Worm (Caenorhabditis elegans) whole organism, L3 larva: ENCODE data around the gene B0432.11.
A peak's percentile ranks its signal among the peaks of the same experiment; 100 is the strongest.

Experiments used
- ama-1 ChIP-seq: fragments of 150-350 bp; optimal IDR thresholded peaks from 2 replicates; lab custom pipeline; 2018
- ceh-16 ChIP-seq: sonication (generic microtip); optimal IDR thresholded peaks from 2 replicates; lab custom pipeline; 2017; ENCODE audit warnings: missing biosample characterization, missing genetic modification characterization
- egl-27 ChIP-seq: sonication (generic microtip); optimal IDR thresholded peaks from 4 replicates; lab custom pipeline; 2017; ENCODE audit warnings: missing biosample characterization, missing genetic modification reagents, missing genetic modification characterization
- elt-2 ChIP-seq: sonication (generic microtip); optimal IDR thresholded peaks from 2 replicates; lab custom pipeline; 2016; ENCODE audit warnings: missing genetic modification reagents, mild to moderate bottlenecking, missing genetic modification characterization, missing compliant biosample characterization
- elt-3 ChIP-seq, 3 experiments: fragments of 150-350 bp in 1 of 3; sonication (generic microtip) in 2 of 3; optimal IDR thresholded peaks; 2 replicates in 2 of 3; 4 replicates in 1 of 3; lab custom pipeline; 2014 to 2017; ENCODE audit warnings: missing biosample characterization in 3 of 3, missing genetic modification characterization in 3 of 3
- nhr-23 ChIP-seq: fragments of 150-350 bp; optimal IDR thresholded peaks from 2 replicates; lab custom pipeline; 2014; ENCODE audit warnings: missing biosample characterization, missing genetic modification reagents, missing genetic modification characterization
- nhr-237 ChIP-seq: fragments of 150-350 bp; optimal IDR thresholded peaks from 2 replicates; lab custom pipeline; 2014; ENCODE audit warnings: missing biosample characterization, missing genetic modification characterization
- nhr-28 ChIP-seq: fragments of 150-350 bp; optimal IDR thresholded peaks from 2 replicates; lab custom pipeline; 2014; ENCODE audit warnings: missing biosample characterization, missing genetic modification characterization
- pqm-1 ChIP-seq: fragments of 150-350 bp; optimal IDR thresholded peaks from 2 replicates; lab custom pipeline; 2017; ENCODE audit warnings: missing biosample characterization, missing genetic modification characterization, inconsistent platforms
- sea-2 ChIP-seq: fragments of 150-350 bp; sonication (generic microtip); optimal IDR thresholded peaks from 4 replicates; lab custom pipeline; 2014; ENCODE audit warnings: missing biosample characterization, missing genetic modification reagents, missing genetic modification characterization
- zag-1 ChIP-seq: fragments of 150-350 bp; optimal IDR thresholded peaks from 2 replicates; lab custom pipeline; 2014; ENCODE audit warnings: missing biosample characterization, missing genetic modification characterization

ce11 chrII:255124-255523, 39.4 kb downstream of the B0432.11 start:
- TF ChIP-seq nhr-23 (peak; percentile 93), zag-1 (tag; lab: Kevin White, UChicago) (peak; percentile 19), pqm-1 (tag; lab: Kevin White, UChicago) (peak; percentile 99), elt-3 (tag; optimal IDR thresholded peaks at IDR 0.05; lab: Kevin White, UChicago) (peak in 1 of 3 experiments; percentile 43), nhr-28 (tag; lab: Kevin White, UChicago) (no peak), egl-27 (tag; lab: Kevin White, UChicago) (peak; percentile 57), sea-2 (no peak), ceh-16 (tag; lab: Kevin White, UChicago) (peak; percentile 5), elt-2 (tag; lab: Kevin White, UChicago) (peak; percentile 78), ama-1 (lab: Kevin White, UChicago) (peak; percentile 63), nhr-237 (tag; lab: Kevin White, UChicago) (no peak)
